Worm (Caenorhabditis elegans) whole organism, mixed stage, embryonic: ENCODE results near the gene F59A6.13.

Experiments used
- M03D4.4 ChIP-seq: sonication (generic microtip); optimal IDR thresholded peaks from 2 replicates; lab custom pipeline; 2017; ENCODE audit warnings: mild to moderate bottlenecking, missing genetic modification characterization, missing compliant biosample characterization
- bed-3 ChIP-seq: fragments of 200-800 bp; sonication (Bioruptor generic); optimal IDR thresholded peaks from 3 replicates; lab custom pipeline; 2018; ENCODE audit warnings: mild to moderate bottlenecking, missing genetic modification characterization, moderate library complexity, missing compliant biosample characterization
- blmp-1 ChIP-seq: fragments of 150-350 bp; optimal IDR thresholded peaks from 2 replicates; lab custom pipeline; 2014; ENCODE audit warnings: missing biosample characterization, missing genetic modification characterization
- ceh-39 ChIP-seq: fragments of 150-350 bp; optimal IDR thresholded peaks from 2 replicates; lab custom pipeline; 2014; ENCODE audit warnings: missing biosample characterization, missing genetic modification characterization
- ceh-43 ChIP-seq: fragments of 200-800 bp; sonication (Bioruptor generic); optimal IDR thresholded peaks from 2 replicates; lab custom pipeline; 2018; ENCODE audit warnings: mild to moderate bottlenecking, missing genetic modification characterization, moderate library complexity, missing compliant biosample characterization
- ceh-83 ChIP-seq: fragments of 200-800 bp; sonication (Bioruptor generic); optimal IDR thresholded peaks from 2 replicates; lab custom pipeline; 2018; ENCODE audit warnings: mild to moderate bottlenecking, missing genetic modification characterization, missing compliant biosample characterization
- ces-1 ChIP-seq: fragments of 150-350 bp; optimal IDR thresholded peaks from 2 replicates; lab custom pipeline; 2014; ENCODE audit warnings: missing biosample characterization, missing genetic modification reagents, missing genetic modification characterization
- cnd-1 ChIP-seq: fragments of 200-800 bp; sonication (Bioruptor generic); optimal IDR thresholded peaks from 2 replicates; lab custom pipeline; 2018; ENCODE audit warnings: mild to moderate bottlenecking, missing genetic modification characterization, missing compliant biosample characterization
- drap-1 ChIP-seq: fragments of 200-800 bp; sonication (Bioruptor generic); optimal IDR thresholded peaks from 3 replicates; lab custom pipeline; 2018; ENCODE audit warnings: mild to moderate bottlenecking, missing genetic modification characterization, missing compliant biosample characterization
- elt-1 ChIP-seq: sonication (generic microtip); optimal IDR thresholded peaks from 2 replicates; lab custom pipeline; 2017; ENCODE audit warnings: missing genetic modification characterization, mild to moderate bottlenecking, missing compliant biosample characterization, antibody characterized with exemption, moderate library complexity, borderline replicate concordance; ENCODE audit not compliant: insufficient read depth
- elt-3 ChIP-seq: fragments of 150-350 bp; optimal IDR thresholded peaks from 2 replicates; lab custom pipeline; 2014; ENCODE audit warnings: missing biosample characterization, missing genetic modification characterization
- flh-1 ChIP-seq: fragments of 200-800 bp; sonication (Bioruptor generic); optimal IDR thresholded peaks from 2 replicates; lab custom pipeline; 2018; ENCODE audit warnings: mild to moderate bottlenecking, missing genetic modification characterization, moderate library complexity, missing compliant biosample characterization
- ham-2 ChIP-seq: fragments of 200-800 bp; sonication (Bioruptor generic); optimal IDR thresholded peaks from 2 replicates; lab custom pipeline; 2018; ENCODE audit warnings: mild to moderate bottlenecking, missing genetic modification characterization, missing compliant biosample characterization
- hlh-1 ChIP-seq: fragments of 150-350 bp; optimal IDR thresholded peaks from 2 replicates; lab custom pipeline; 2014; ENCODE audit warnings: missing biosample characterization, missing genetic modification reagents, missing genetic modification characterization
- lin-13 ChIP-seq: fragments of 150-350 bp; optimal IDR thresholded peaks from 2 replicates; lab custom pipeline; 2014; ENCODE audit warnings: missing biosample characterization, missing genetic modification characterization
- lin-32 ChIP-seq: fragments of 200-800 bp; sonication (Bioruptor generic); optimal IDR thresholded peaks from 2 replicates; lab custom pipeline; 2018; ENCODE audit warnings: mild to moderate bottlenecking, missing genetic modification characterization, missing compliant biosample characterization
- lsy-2 ChIP-seq: fragments of 150-350 bp; optimal IDR thresholded peaks from 2 replicates; lab custom pipeline; 2014; ENCODE audit warnings: missing biosample characterization, missing genetic modification characterization
- mab-5 ChIP-seq: fragments of 150-350 bp; optimal IDR thresholded peaks from 2 replicates; lab custom pipeline; 2014; ENCODE audit warnings: missing biosample characterization, missing genetic modification characterization
- mep-1 ChIP-seq: fragments of 150-350 bp; optimal IDR thresholded peaks from 2 replicates; lab custom pipeline; 2017; ENCODE audit warnings: missing biosample characterization, missing genetic modification reagents, missing genetic modification characterization, inconsistent platforms
- mls-2 ChIP-seq: sonication (generic microtip); optimal IDR thresholded peaks from 2 replicates; lab custom pipeline; 2016; ENCODE audit warnings: mild to moderate bottlenecking, missing genetic modification characterization, moderate library complexity, missing compliant biosample characterization
- nhr-12 ChIP-seq: fragments of 150-350 bp; optimal IDR thresholded peaks from 2 replicates; lab custom pipeline; 2014; ENCODE audit warnings: missing biosample characterization, missing genetic modification characterization
- nhr-2 ChIP-seq: fragments of 150-350 bp; optimal IDR thresholded peaks from 2 replicates; lab custom pipeline; 2014; ENCODE audit warnings: missing biosample characterization, missing genetic modification characterization
- nhr-237 ChIP-seq: fragments of 150-350 bp; optimal IDR thresholded peaks from 2 replicates; lab custom pipeline; 2014; ENCODE audit warnings: missing biosample characterization, missing genetic modification characterization
- nhr-28 ChIP-seq: fragments of 150-350 bp; optimal IDR thresholded peaks from 2 replicates; lab custom pipeline; 2014; ENCODE audit warnings: missing biosample characterization, missing genetic modification characterization
- nhr-76 ChIP-seq: sonication (generic microtip); optimal IDR thresholded peaks from 2 replicates; lab custom pipeline; 2017; ENCODE audit warnings: missing biosample characterization, missing genetic modification characterization
- pha-4 ChIP-seq: fragments of 150-350 bp; optimal IDR thresholded peaks from 2 replicates; lab custom pipeline; 2018; ENCODE audit warnings: missing biosample characterization, missing genetic modification reagents, missing genetic modification characterization
- snpc-4 ChIP-seq: fragments of 150-350 bp; optimal IDR thresholded peaks from 2 replicates; lab custom pipeline; 2014; ENCODE audit warnings: missing biosample characterization, missing genetic modification characterization
- sptf-1 ChIP-seq: sonication (generic microtip); optimal IDR thresholded peaks from 2 replicates; lab custom pipeline; 2017; ENCODE audit warnings: mild to moderate bottlenecking, missing genetic modification characterization, moderate library complexity, missing compliant biosample characterization
- tbx-8 ChIP-seq: fragments of 200-800 bp; sonication (Bioruptor generic); optimal IDR thresholded peaks from 2 replicates; lab custom pipeline; 2018; ENCODE audit warnings: mild to moderate bottlenecking, missing genetic modification characterization, moderate library complexity, missing compliant biosample characterization
- unc-120 ChIP-seq: sonication (generic microtip); optimal IDR thresholded peaks from 2 replicates; lab custom pipeline; 2017; ENCODE audit warnings: missing genetic modification characterization, missing compliant biosample characterization; ENCODE audit not compliant: poor library complexity, severe bottlenecking
- unc-39 ChIP-seq: fragments of 150-350 bp; optimal IDR thresholded peaks from 2 replicates; lab custom pipeline; 2014; ENCODE audit warnings: missing biosample characterization, missing genetic modification characterization
- unc-62 ChIP-seq: fragments of 150-350 bp; optimal IDR thresholded peaks from 2 replicates; lab custom pipeline; 2014; ENCODE audit warnings: missing biosample characterization, missing genetic modification reagents, missing genetic modification characterization
- zip-8 ChIP-seq: fragments of 150-350 bp; optimal IDR thresholded peaks from 2 replicates; lab custom pipeline; 2014; ENCODE audit warnings: missing biosample characterization, missing genetic modification characterization
- ztf-11 ChIP-seq: fragments of 150-350 bp; optimal IDR thresholded peaks from 2 replicates; lab custom pipeline; 2014; ENCODE audit warnings: missing biosample characterization, missing genetic modification characterization

Gene F59A6.13

DNA sequence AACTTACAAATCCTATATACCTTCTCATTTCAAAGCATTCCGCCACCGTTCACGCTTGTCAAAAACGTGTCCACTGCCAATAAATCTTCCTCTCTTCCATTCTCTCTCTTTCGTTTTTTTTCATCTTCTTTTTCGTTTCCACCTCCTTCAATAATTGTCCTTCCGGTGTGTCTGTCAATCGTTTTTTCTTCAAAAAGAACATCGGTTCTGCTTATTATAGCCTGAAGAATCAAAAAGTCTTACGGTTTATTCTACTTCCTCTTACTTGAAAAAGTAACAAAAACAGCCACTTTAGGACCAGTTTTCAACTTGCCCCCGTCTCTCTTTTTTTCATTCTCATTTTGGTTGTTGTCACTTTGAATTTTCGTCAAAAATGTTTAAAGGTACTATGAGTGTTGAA lies 26.6 kb downstream of the F59A6.13 start:
- TF ChIP-seq mep-1 (tag; lab: Kevin White, UChicago) (no peak), ces-1 (GFP tag; lab: Kevin White, UChicago) (no peak), hlh-1 (tag; lab: Kevin White, UChicago) (no peak), pha-4 (tag; lab: Kevin White, UChicago) (no peak), ceh-43 (no peak), nhr-237 (tag; lab: Kevin White, UChicago) (no peak), ceh-83 (no peak), lin-13 (tag; lab: Kevin White, UChicago) (no peak), unc-62 (GFP tag; lab: Kevin White, UChicago) (no peak), M03D4.4 (no peak), lsy-2 (tag; lab: Kevin White, UChicago) (no peak), nhr-2 (tag; lab: Kevin White, UChicago) (no peak), unc-39 (tag; lab: Kevin White, UChicago) (no peak), blmp-1 (tag; lab: Kevin White, UChicago) (no peak), bed-3 (GFP tag; lab: Kevin White, UChicago) (no peak), nhr-76 (no peak), snpc-4 (tag; lab: Kevin White, UChicago) (no peak)

DNA sequence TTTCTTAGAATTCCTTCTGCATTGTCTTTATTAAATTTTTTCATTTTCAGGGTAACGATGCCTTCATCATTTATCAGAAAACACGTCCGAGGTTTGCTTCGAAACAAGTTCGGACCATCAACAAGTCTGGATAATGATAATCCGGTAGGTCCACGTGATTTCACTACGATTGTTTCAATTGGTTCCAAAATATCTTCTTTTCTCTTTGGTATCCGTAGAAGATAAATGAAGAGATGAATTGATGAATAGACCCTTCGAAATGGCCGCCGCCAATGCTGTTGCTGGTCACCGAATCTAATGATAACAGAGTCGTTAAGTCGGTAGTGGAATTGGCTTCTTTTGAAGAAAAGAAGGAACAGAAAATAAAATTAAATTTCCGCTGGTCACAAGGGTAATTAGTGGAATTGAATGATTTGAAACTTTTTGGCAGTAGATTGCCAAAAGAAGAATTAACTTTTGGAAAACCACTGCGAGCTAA lies 27.3 kb downstream of the F59A6.13 start, which contains the start of gene F33G12.6:
F33G12.6 (plus strand) TSS at position 51 of the 478 bp plus-strand sequence.
- no peak for TF ChIP-seq lin-32 (GFP tag; lab: Kevin White, UChicago)
- peak; percentile 17 for TF ChIP-seq ces-1 (GFP tag; lab: Kevin White, UChicago)
- TF ChIP-seq, all 35 proteins: peak for 1

DNA sequence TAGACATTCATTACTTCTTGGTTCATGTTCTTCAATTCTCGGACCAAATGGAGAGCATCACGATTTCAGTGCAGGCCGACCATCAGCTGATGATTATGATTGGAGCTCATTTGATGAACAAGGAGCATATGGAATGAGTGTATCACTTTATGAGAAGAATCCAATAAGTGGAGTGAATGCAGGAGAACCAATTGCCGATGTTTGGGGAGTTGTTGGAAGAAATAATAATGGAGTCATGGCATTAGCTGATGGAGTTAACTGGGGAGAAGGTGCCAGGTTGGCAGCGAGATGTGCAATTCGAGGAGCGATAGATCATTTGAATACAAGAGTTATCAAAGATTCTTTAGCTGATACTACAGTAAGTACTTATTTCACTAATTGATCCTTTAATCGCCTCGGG lies 28.2 kb downstream of the F59A6.13 start:
- no peak for TF ChIP-seq lin-13 (tag; lab: Kevin White, UChicago)
- TF ChIP-seq snpc-4 (tag; lab: Kevin White, UChicago) = no peak
- TF ChIP-seq lsy-2 (tag; lab: Kevin White, UChicago) = no peak
- TF ChIP-seq ham-2 (GFP tag; lab: Kevin White, UChicago) = no peak
- no peak for TF ChIP-seq zip-8 (tag; lab: Kevin White, UChicago)
- no peak for TF ChIP-seq tbx-8
- TF ChIP-seq cnd-1 = no peak
- no peak for TF ChIP-seq nhr-28 (tag; lab: Kevin White, UChicago)
- no peak for TF ChIP-seq ceh-43
- TF ChIP-seq ztf-11 (tag; lab: Kevin White, UChicago) = no peak
- no peak for TF ChIP-seq ceh-39 (tag; lab: Kevin White, UChicago)
- no peak for TF ChIP-seq unc-39 (tag; lab: Kevin White, UChicago)
- no peak for TF ChIP-seq lin-32 (GFP tag; lab: Kevin White, UChicago)
- TF ChIP-seq nhr-76 = no peak
- no peak for TF ChIP-seq bed-3 (GFP tag; lab: Kevin White, UChicago)

DNA sequence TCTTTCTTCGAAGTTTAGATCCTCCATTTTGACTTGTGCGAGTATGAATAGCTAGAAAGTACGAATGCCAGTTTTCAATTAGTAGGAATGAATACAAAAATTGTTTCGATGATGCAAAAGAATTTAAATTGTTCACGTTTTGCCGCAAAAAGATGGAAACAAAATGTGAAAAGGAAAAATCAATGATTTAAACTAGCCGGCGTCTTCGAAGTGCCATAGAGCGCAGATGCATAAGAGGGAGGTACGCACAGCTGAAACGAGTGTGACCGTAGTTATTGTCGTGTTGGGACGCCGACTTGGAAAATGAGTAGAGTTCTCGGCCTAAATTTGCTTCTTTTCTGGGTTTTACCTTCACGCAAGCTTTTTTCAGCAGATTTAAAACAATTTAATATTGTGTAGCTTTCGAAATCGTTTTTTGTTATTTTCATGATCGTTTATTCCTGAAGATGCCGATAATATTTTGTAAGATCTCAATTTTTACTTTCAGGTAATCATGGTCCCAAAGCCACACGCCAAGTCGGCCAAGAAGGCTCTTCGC lies 32.6 kb downstream of the F59A6.13 start, which contains the start of the genes ify-1 and rpl-22:
ify-1 (minus strand) TSS at position 51 of the 538 bp plus-strand sequence.
rpl-22 (plus strand) TSS at position 488 of the 538 bp plus-strand sequence.
- TF ChIP-seq flh-1 (GFP tag; lab: Kevin White, UChicago) (no peak), unc-39 (tag; lab: Kevin White, UChicago) (no peak), mep-1 (tag; lab: Kevin White, UChicago) (peak; percentile 96), blmp-1 (tag; lab: Kevin White, UChicago) (no peak), ces-1 (GFP tag; lab: Kevin White, UChicago) (peak; percentile 82), sptf-1 (tag; lab: Kevin White, UChicago) (peak; percentile 62), zip-8 (tag; lab: Kevin White, UChicago) (no peak), unc-62 (GFP tag; lab: Kevin White, UChicago) (peak; percentile 61), elt-3 (peak; percentile 72), hlh-1 (tag; lab: Kevin White, UChicago) (peak; percentile 83), ceh-39 (tag; lab: Kevin White, UChicago) (peak; percentile 83), nhr-2 (tag; lab: Kevin White, UChicago) (no peak), lsy-2 (tag; lab: Kevin White, UChicago) (peak; percentile 99), ceh-43 (peak; percentile 18), ztf-11 (tag; lab: Kevin White, UChicago) (peak; percentile 50), snpc-4 (tag; lab: Kevin White, UChicago) (no peak), pha-4 (tag; lab: Kevin White, UChicago) (peak; percentile 97), unc-120 (tag; lab: Kevin White, UChicago) (peak; percentile 75), M03D4.4 (peak; percentile 50), cnd-1 (peak; percentile 61), ceh-83 (peak; percentile 30), bed-3 (GFP tag; lab: Kevin White, UChicago) (no peak), mab-5 (peak; percentile 32), nhr-12 (tag; lab: Kevin White, UChicago) (peak; percentile 39), nhr-237 (tag; lab: Kevin White, UChicago) (peak; percentile 95), lin-32 (GFP tag; lab: Kevin White, UChicago) (no peak), drap-1 (GFP tag; lab: Kevin White, UChicago) (peak; percentile 71), elt-1 (tag; lab: Kevin White, UChicago) (peak; percentile 51), mls-2 (tag; lab: Kevin White, UChicago) (peak; percentile 76), lin-13 (tag; lab: Kevin White, UChicago) (peak; percentile 98), ham-2 (GFP tag; lab: Kevin White, UChicago) (peak; percentile 69)
